Worm (Caenorhabditis elegans) whole organism, mixed stage, embryonic: ENCODE results near the gene T01C3.11.

Source experiments
- elt-1 ChIP-seq: sonication (generic microtip); optimal IDR thresholded peaks from 2 replicates; lab custom pipeline; 2017; ENCODE audit warnings: missing genetic modification characterization, mild to moderate bottlenecking, missing compliant biosample characterization, antibody characterized with exemption, moderate library complexity, borderline replicate concordance; ENCODE audit not compliant: insufficient read depth
- lin-13 ChIP-seq: fragments of 150-350 bp; optimal IDR thresholded peaks from 2 replicates; lab custom pipeline; 2014; ENCODE audit warnings: missing biosample characterization, missing genetic modification characterization
- lsy-2 ChIP-seq: fragments of 150-350 bp; optimal IDR thresholded peaks from 2 replicates; lab custom pipeline; 2014; ENCODE audit warnings: missing biosample characterization, missing genetic modification characterization
- nhr-12 ChIP-seq: fragments of 150-350 bp; optimal IDR thresholded peaks from 2 replicates; lab custom pipeline; 2014; ENCODE audit warnings: missing biosample characterization, missing genetic modification characterization
- nhr-2 ChIP-seq: fragments of 150-350 bp; optimal IDR thresholded peaks from 2 replicates; lab custom pipeline; 2014; ENCODE audit warnings: missing biosample characterization, missing genetic modification characterization
- nhr-237 ChIP-seq: fragments of 150-350 bp; optimal IDR thresholded peaks from 2 replicates; lab custom pipeline; 2014; ENCODE audit warnings: missing biosample characterization, missing genetic modification characterization
- nhr-76 ChIP-seq: sonication (generic microtip); optimal IDR thresholded peaks from 2 replicates; lab custom pipeline; 2017; ENCODE audit warnings: missing biosample characterization, missing genetic modification characterization
- snpc-4 ChIP-seq: fragments of 150-350 bp; optimal IDR thresholded peaks from 2 replicates; lab custom pipeline; 2014; ENCODE audit warnings: missing biosample characterization, missing genetic modification characterization
- unc-39 ChIP-seq: fragments of 150-350 bp; optimal IDR thresholded peaks from 2 replicates; lab custom pipeline; 2014; ENCODE audit warnings: missing biosample characterization, missing genetic modification characterization
- unc-62 ChIP-seq: fragments of 150-350 bp; optimal IDR thresholded peaks from 2 replicates; lab custom pipeline; 2014; ENCODE audit warnings: missing biosample characterization, missing genetic modification reagents, missing genetic modification characterization

ce11 chrV:15013328-15013727, 14.0 kb downstream of the T01C3.11 start:
- no peak for TF ChIP-seq lin-13 (tag; lab: Kevin White, UChicago)
- TF ChIP-seq nhr-12 (tag; lab: Kevin White, UChicago), result no peak
- TF ChIP-seq nhr-2, result no peak
- TF ChIP-seq snpc-4 (tag; lab: Kevin White, UChicago), result no peak
- no peak for TF ChIP-seq lsy-2
- TF ChIP-seq nhr-237 (tag; lab: Kevin White, UChicago), result no peak
- no peak for TF ChIP-seq nhr-76 (tag; lab: Kevin White, UChicago)
- TF ChIP-seq unc-39, result no peak
- no peak for TF ChIP-seq elt-1 (tag; lab: Kevin White, UChicago)
- no peak for TF ChIP-seq unc-62 (GFP tag; lab: Kevin White, UChicago)
